Worm (Caenorhabditis elegans) whole organism, mixed stage, embryonic: ENCODE data around the gene srz-95.

Source experiments
- ces-1 ChIP-seq: fragments of 150-350 bp; optimal IDR thresholded peaks from 2 replicates; lab custom pipeline; 2014; ENCODE audit warnings: missing biosample characterization, missing genetic modification reagents, missing genetic modification characterization
- drap-1 ChIP-seq: fragments of 200-800 bp; sonication (Bioruptor generic); optimal IDR thresholded peaks from 3 replicates; lab custom pipeline; 2018; ENCODE audit warnings: mild to moderate bottlenecking, missing genetic modification characterization, missing compliant biosample characterization
- lin-13 ChIP-seq: fragments of 150-350 bp; optimal IDR thresholded peaks from 2 replicates; lab custom pipeline; 2014; ENCODE audit warnings: missing biosample characterization, missing genetic modification characterization
- lsy-2 ChIP-seq: fragments of 150-350 bp; optimal IDR thresholded peaks from 2 replicates; lab custom pipeline; 2014; ENCODE audit warnings: missing biosample characterization, missing genetic modification characterization
- unc-62 ChIP-seq: fragments of 150-350 bp; optimal IDR thresholded peaks from 2 replicates; lab custom pipeline; 2014; ENCODE audit warnings: missing biosample characterization, missing genetic modification reagents, missing genetic modification characterization

DNA sequence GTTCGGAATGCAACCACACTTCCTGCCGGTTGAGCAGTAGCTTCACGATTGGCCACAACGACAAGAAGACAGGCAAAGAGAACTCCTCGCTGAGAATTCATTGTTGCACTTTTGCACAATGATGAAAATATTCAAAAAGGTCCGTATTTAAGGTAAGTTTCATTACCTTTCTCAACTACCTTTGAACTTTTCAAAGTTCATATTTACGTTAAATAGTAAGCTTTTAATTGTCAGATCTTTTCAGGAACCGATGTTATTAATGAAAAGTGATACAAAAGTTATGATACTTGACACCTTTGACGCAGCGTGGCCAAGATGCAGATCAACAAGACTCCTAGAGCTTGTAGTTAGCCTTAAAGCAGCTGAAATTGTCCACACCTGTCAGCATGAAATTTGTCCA lies 29.5 kb downstream of the srz-95 start, which contains the start of gene F49H6.12:
- TF ChIP-seq lin-13 (tag; lab: Kevin White, UChicago) (no peak), lsy-2 (tag; lab: Kevin White, UChicago) (no peak), drap-1 (GFP tag; lab: Kevin White, UChicago) (no peak), unc-62 (no peak), ces-1 (GFP tag; lab: Kevin White, UChicago) (no peak)
